Worm (Caenorhabditis elegans) whole organism, young adult: ENCODE data around the gene F48D6.4.

Experiments
- B0035.1 ChIP-seq: sonication (generic microtip); optimal IDR thresholded peaks from 2 replicates; lab custom pipeline; 2016; ENCODE audit warnings: missing genetic modification characterization, mild to moderate bottlenecking, missing compliant biosample characterization, missing genotype, missing genetic modification reagents
- D2030.7 ChIP-seq: fragments of 200-800 bp; sonication (Bioruptor generic); IDR thresholded peaks from 2 replicates; pipeline ENCODE4 v1.3.6; 2022; ENCODE audit warnings: missing genetic modification reagents, missing genetic modification characterization, missing compliant biosample characterization
- F22D6.2 ChIP-seq: sonication (generic microtip); optimal IDR thresholded peaks from 2 replicates; lab custom pipeline; 2016; ENCODE audit warnings: mild to moderate bottlenecking, missing genetic modification characterization, missing compliant biosample characterization
- T26A5.8 ChIP-seq: sonication (generic microtip); optimal IDR thresholded peaks from 2 replicates; lab custom pipeline; 2016; ENCODE audit warnings: missing genetic modification characterization, missing compliant biosample characterization
- Y67H2A.10 ChIP-seq: fragments of 200-800 bp; sonication (Bioruptor generic); conservative IDR thresholded peaks from 2 replicates; pipeline ENCODE4 v1.3.6; 2022; ENCODE audit warnings: missing genetic modification reagents, missing genetic modification characterization, missing compliant biosample characterization
- akir-1 ChIP-seq: fragments of 200-800 bp; sonication (Bioruptor generic); optimal IDR thresholded peaks from 2 replicates; lab custom pipeline; 2018; ENCODE audit warnings: mild to moderate bottlenecking, missing genetic modification characterization, moderate library complexity, missing compliant biosample characterization
- aptf-2 ChIP-seq: fragments of 200-800 bp; sonication (Bioruptor generic); conservative IDR thresholded peaks from 2 replicates; pipeline ENCODE4 v1.3.6; 2022; ENCODE audit warnings: missing genetic modification reagents, missing genetic modification characterization, missing compliant biosample characterization
- aptf-3 ChIP-seq: fragments of 200-800 bp; sonication (Bioruptor generic); IDR thresholded peaks from 2 replicates; pipeline ENCODE4 v1.3.6; 2022; ENCODE audit warnings: missing genetic modification characterization, missing compliant biosample characterization
- athp-1 ChIP-seq: sonication (generic microtip); optimal IDR thresholded peaks from 2 replicates; lab custom pipeline; 2017; ENCODE audit warnings: mild to moderate bottlenecking, missing genetic modification characterization, missing compliant biosample characterization
- attf-5 ChIP-seq: fragments of 200-800 bp; sonication (Bioruptor generic); optimal IDR thresholded peaks from 2 replicates; lab custom pipeline; 2018; ENCODE audit warnings: mild to moderate bottlenecking, missing genetic modification characterization, missing compliant biosample characterization
- bed-2 ChIP-seq: fragments of 200-800 bp; sonication (Bioruptor generic); IDR thresholded peaks from 2 replicates; pipeline ENCODE4 v1.3.6; 2022; ENCODE audit warnings: missing genetic modification reagents, missing genetic modification characterization, missing compliant biosample characterization
- ceh-27 ChIP-seq: fragments of 200-800 bp; sonication (Bioruptor generic); optimal IDR thresholded peaks from 2 replicates; lab custom pipeline; 2018; ENCODE audit warnings: mild to moderate bottlenecking, missing genetic modification characterization, moderate library complexity, missing compliant biosample characterization
- ceh-40 ChIP-seq: fragments of 200-800 bp; sonication (Bioruptor generic); IDR thresholded peaks from 2 replicates; pipeline ENCODE4 v1.3.6; 2022; ENCODE audit warnings: missing genetic modification characterization, missing compliant biosample characterization
- dox-1 ChIP-seq: fragments of 200-800 bp; sonication (Bioruptor generic); IDR thresholded peaks from 2 replicates; pipeline ENCODE4 v1.3.6; 2022; ENCODE audit warnings: missing genetic modification reagents, missing genetic modification characterization, missing compliant biosample characterization
- egrh-3 ChIP-seq: fragments of 200-800 bp; sonication (Bioruptor generic); IDR thresholded peaks from 2 replicates; pipeline ENCODE4 v1.3.6; 2022; ENCODE audit warnings: missing genetic modification reagents, missing genetic modification characterization, missing compliant biosample characterization
- gei-17 ChIP-seq: fragments of 200-800 bp; sonication (Bioruptor generic); optimal IDR thresholded peaks from 2 replicates; lab custom pipeline; 2018; ENCODE audit warnings: mild to moderate bottlenecking, missing genetic modification characterization, missing compliant biosample characterization
- hmg-1.2 ChIP-seq: fragments of 200-800 bp; sonication (Bioruptor generic); IDR thresholded peaks from 2 replicates; pipeline ENCODE4 v1.3.6; 2022; ENCODE audit warnings: missing genetic modification reagents, missing genetic modification characterization, missing compliant biosample characterization
- let-526 ChIP-seq: fragments of 200-800 bp; sonication (Bioruptor generic); IDR thresholded peaks from 2 replicates; pipeline ENCODE4 v1.3.6; 2022; ENCODE audit warnings: missing genetic modification reagents, missing genetic modification characterization, missing compliant biosample characterization
- let-607 ChIP-seq, 2 experiments: fragments of 200-800 bp in 1 of 2; sonication (Bioruptor generic) in 1 of 2; sonication (generic microtip) in 1 of 2; optimal IDR thresholded peaks; 2 replicates each; lab custom pipeline; 2016 to 2018; ENCODE audit warnings: mild to moderate bottlenecking in 2 of 2, missing compliant biosample characterization in 2 of 2, missing genetic modification characterization in 2 of 2, moderate library complexity in 2 of 2, missing genotype in 1 of 2
- lin-26 ChIP-seq: fragments of 200-800 bp; sonication (Bioruptor generic); IDR thresholded peaks from 2 replicates; pipeline ENCODE4 v1.3.6; 2022; ENCODE audit warnings: missing genetic modification reagents, missing genetic modification characterization, missing compliant biosample characterization
- lin-35 ChIP-seq, 3 experiments: fragments of 150-350 bp in 2 of 3; sonication (generic microtip) in 1 of 3; optimal IDR thresholded peaks; 2 replicates each; lab custom pipeline; 2014 to 2018; ENCODE audit warnings: missing biosample characterization in 3 of 3, missing genetic modification characterization in 3 of 3, missing genetic modification reagents in 3 of 3
- lin-40 ChIP-seq: sonication (generic microtip); optimal IDR thresholded peaks from 2 replicates; lab custom pipeline; 2016; ENCODE audit warnings: missing genetic modification characterization, mild to moderate bottlenecking, missing compliant biosample characterization, missing genotype, missing genetic modification reagents
- lin-54 ChIP-seq: fragments of 200-800 bp; sonication (Bioruptor generic); optimal IDR thresholded peaks from 2 replicates; lab custom pipeline; 2018; ENCODE audit warnings: mild to moderate bottlenecking, missing genetic modification characterization, missing compliant biosample characterization
- lsy-27 ChIP-seq: sonication (generic microtip); optimal IDR thresholded peaks from 2 replicates; lab custom pipeline; 2017; ENCODE audit warnings: missing genetic modification characterization, mild to moderate bottlenecking, missing compliant biosample characterization, antibody characterized with exemption, missing genotype, borderline replicate concordance; ENCODE audit not compliant: insufficient read depth
- madf-10 ChIP-seq: sonication (generic microtip); optimal IDR thresholded peaks from 2 replicates; lab custom pipeline; 2016; ENCODE audit warnings: mild to moderate bottlenecking, missing genetic modification characterization, missing compliant biosample characterization
- mcd-1 ChIP-seq: fragments of 200-800 bp; sonication (Bioruptor generic); IDR thresholded peaks from 2 replicates; pipeline ENCODE4 v1.3.6; 2022; ENCODE audit warnings: missing genetic modification reagents, missing genetic modification characterization, missing compliant biosample characterization
- mxl-1 ChIP-seq: sonication (generic microtip); optimal IDR thresholded peaks from 2 replicates; lab custom pipeline; 2016; ENCODE audit warnings: missing genetic modification characterization, missing compliant biosample characterization
- nhr-80 ChIP-seq: sonication (generic microtip); optimal IDR thresholded peaks from 2 replicates; lab custom pipeline; 2016; ENCODE audit warnings: missing genetic modification characterization, missing compliant biosample characterization
- pha-4 ChIP-seq: fragments of 150-350 bp; sonication (generic microtip); optimal IDR thresholded peaks from 2 replicates; lab custom pipeline; 2014; ENCODE audit warnings: missing biosample characterization, missing genetic modification reagents, missing genetic modification characterization
- snpc-4 ChIP-seq, 5 experiments: fragments of 150-350 bp in 1 of 5; sonication (generic microtip) in 4 of 5; optimal IDR thresholded peaks; 2 replicates each; lab custom pipeline; 2014 to 2018; ENCODE audit warnings: missing genetic modification characterization in 5 of 5, missing biosample characterization in 3 of 5, antibody characterized with exemption in 2 of 5, mild to moderate bottlenecking in 2 of 5, missing compliant biosample characterization in 2 of 5, missing genotype in 2 of 5, moderate library complexity in 2 of 5, missing genetic modification reagents in 1 of 5
- tbp1 ChIP-seq: fragments of 200-800 bp; sonication (Bioruptor generic); optimal IDR thresholded peaks from 2 replicates; lab custom pipeline; 2018; ENCODE audit warnings: mild to moderate bottlenecking, missing genetic modification characterization, missing compliant biosample characterization
- ztf-18 ChIP-seq: sonication (generic microtip); optimal IDR thresholded peaks from 2 replicates; lab custom pipeline; 2016; ENCODE audit warnings: missing genotype, mild to moderate bottlenecking, missing genetic modification characterization, missing compliant biosample characterization

The F48D6.4 gene

DNA sequence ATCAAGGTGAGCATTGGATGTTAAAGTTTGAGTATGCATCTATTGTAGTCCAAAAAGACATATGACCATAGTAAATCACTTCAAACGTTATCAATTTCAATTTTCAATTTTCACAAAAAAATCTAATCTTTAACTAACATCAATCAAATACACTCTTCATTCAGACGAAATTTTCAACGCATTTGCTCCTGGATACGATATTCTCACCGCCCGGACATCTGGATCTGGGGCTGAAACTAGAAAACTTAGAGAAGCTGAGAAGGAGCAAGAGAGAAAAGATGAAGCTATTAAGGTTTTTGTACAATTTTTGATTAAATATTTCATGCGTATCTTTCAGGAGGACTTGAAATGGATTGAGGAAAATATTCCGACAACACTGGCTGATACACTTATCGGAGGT lies 16.8 kb upstream of the F48D6.4 start:
- TF ChIP-seq gei-17 (GFP tag; lab: Kevin White, UChicago) = no peak
- no peak for TF ChIP-seq akir-1
- no peak for TF ChIP-seq F22D6.2 (tag; lab: Kevin White, UChicago)
- no peak for TF ChIP-seq let-526
- no peak for TF ChIP-seq mcd-1 (GFP tag; lab: Robert Waterston, UW)
- TF ChIP-seq lin-26 (GFP tag; lab: Robert Waterston, UW) = no peak
- TF ChIP-seq bed-2 (GFP tag; lab: Robert Waterston, UW) = no peak
- no peak for TF ChIP-seq D2030.7 (GFP tag; lab: Robert Waterston, UW)
- TF ChIP-seq Y67H2A.10 (GFP tag; lab: Robert Waterston, UW) = no peak
- no peak for TF ChIP-seq mxl-1 (tag; lab: Kevin White, UChicago)
- TF ChIP-seq B0035.1 (tag; lab: Kevin White, UChicago) = no peak
- no peak for TF ChIP-seq lin-54 (GFP tag; lab: Kevin White, UChicago)
- TF ChIP-seq madf-10 = no peak

DNA sequence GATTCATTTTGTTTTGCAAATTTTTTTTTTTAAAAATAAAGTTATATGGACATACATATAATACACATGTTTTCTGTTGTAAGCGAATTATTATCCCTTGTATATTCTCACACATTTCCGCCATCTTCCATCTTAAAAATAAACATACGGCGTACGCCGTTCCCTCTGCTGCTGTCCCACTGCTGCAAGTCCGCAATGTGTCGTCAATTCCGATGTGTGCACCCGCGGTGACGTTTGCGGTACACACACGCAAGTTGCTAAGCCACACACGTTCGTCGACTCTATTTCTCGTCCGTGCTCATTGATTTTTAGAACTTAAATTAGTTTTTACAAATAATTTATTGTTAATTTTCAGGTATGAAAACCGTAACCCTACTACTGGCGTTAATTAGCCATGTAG lies 13.3 kb upstream of the F48D6.4 start, which contains the start of gene C52B9.4:
C52B9.4 (plus strand) TSS at position 356 of the 400 bp plus-strand sequence.
- TF ChIP-seq hmg-1.2 (peak; percentile 56; the same call in 1 of the 2 replicates), tbp1 (no peak), pha-4 (tag; lab: Kevin White, UChicago) (no peak), athp-1 (tag; lab: Kevin White, UChicago) (no peak), T26A5.8 (no peak), attf-5 (GFP tag; lab: Kevin White, UChicago) (peak; percentile 19), let-607 (tag; optimal IDR thresholded peaks at IDR 0.05; lab: Kevin White, UChicago) (peak in 1 of 2 experiments; percentile 8), ztf-18 (tag; lab: Kevin White, UChicago) (no peak), lin-35 (GFP tag; optimal IDR thresholded peaks at IDR 0.05; lab: Kevin White, UChicago) (no peak), lin-54 (GFP tag; lab: Kevin White, UChicago) (no peak), nhr-80 (tag; lab: Kevin White, UChicago) (peak; percentile 16), aptf-3 (GFP tag; lab: Robert Waterston, UW) (no peak), lin-40 (peak; percentile 28), aptf-2 (GFP tag; lab: Robert Waterston, UW) (0 out of 2 replicates have a peak, but pooled peaks have one; percentile 47)

- TF ChIP-seq dox-1 (GFP tag; lab: Robert Waterston, UW) (no peak), ceh-40 (GFP tag; lab: Robert Waterston, UW) (no peak), madf-10 (no peak)
Measured at ce11 chrX:4256761-4257160, 9.7 kb upstream of the F48D6.4 start, which contains the start of gene srv-6. Gene srv-6, plus strand, starts transcription at chrX:4257061.

- peak; percentile 71 for TF ChIP-seq egrh-3 (GFP tag; lab: Robert Waterston, UW)
- TF ChIP-seq snpc-4 (GFP tag; optimal IDR thresholded peaks at IDR 0.05; lab: Kevin White, UChicago) = no peak
- no peak for TF ChIP-seq snpc-4 (tag; optimal IDR thresholded peaks at IDR 0.05; lab: Kevin White, UChicago)
Measured at ce11 chrX:4255366-4255765, 8.4 kb upstream of the F48D6.4 start.

ce11 chrX:4254782-4255181 lies 7.8 kb upstream of the F48D6.4 start, which contains the start of gene taf-11.1:
Gene taf-11.1, plus strand, starts transcription at chrX:4255170.
- TF ChIP-seq hmg-1.2 (peak; percentile 33; the same call in 1 of the 2 replicates), nhr-80 (tag; lab: Kevin White, UChicago) (peak; percentile 44), dox-1 (GFP tag; lab: Robert Waterston, UW) (0 out of 2 replicates have a peak, but pooled peaks have one; percentile 8), lsy-27 (no peak), ceh-27 (peak; percentile 3)
